Worm (Caenorhabditis elegans) whole organism, L4 larva: Measurements from ENCODE around the gene rps-18.

Experiments used
- F37D6.2 ChIP-seq: sonication (generic microtip); optimal IDR thresholded peaks from 2 replicates; lab custom pipeline; 2016; ENCODE audit warnings: mild to moderate bottlenecking, missing genetic modification characterization, missing compliant biosample characterization
- Y105C5A.15 ChIP-seq: fragments of 200-800 bp; sonication (Bioruptor generic); IDR thresholded peaks from 2 replicates; pipeline ENCODE4 v1.3.6; 2022; ENCODE audit warnings: missing genetic modification characterization, missing compliant biosample characterization
- ceh-82 ChIP-seq: sonication (generic microtip); optimal IDR thresholded peaks from 2 replicates; lab custom pipeline; 2017; ENCODE audit warnings: missing biosample characterization, missing genetic modification characterization
- nhr-25 ChIP-seq: sonication (generic microtip); optimal IDR thresholded peaks from 2 replicates; lab custom pipeline; 2017; ENCODE audit warnings: missing genetic modification characterization, mild to moderate bottlenecking, missing compliant biosample characterization, antibody characterized with exemption, moderate library complexity, borderline replicate concordance; ENCODE audit not compliant: insufficient read depth
- nhr-28 ChIP-seq: fragments of 150-350 bp; optimal IDR thresholded peaks from 2 replicates; lab custom pipeline; 2014; ENCODE audit warnings: missing biosample characterization, missing genetic modification characterization
- tra-1 ChIP-seq: fragments of 200-800 bp; sonication (Bioruptor generic); IDR thresholded peaks from 2 replicates; pipeline ENCODE4 v1.3.6; 2022; ENCODE audit warnings: missing genetic modification reagents, missing genetic modification characterization, missing compliant biosample characterization
- zag-1 ChIP-seq: fragments of 150-350 bp; optimal IDR thresholded peaks from 2 replicates; lab custom pipeline; 2014; ENCODE audit warnings: missing biosample characterization, missing genetic modification characterization
- zfp-3 ChIP-seq: fragments of 200-800 bp; sonication (Bioruptor generic); conservative IDR thresholded peaks from 2 replicates; pipeline ENCODE4 v1.3.6; 2022; ENCODE audit warnings: missing genetic modification reagents, missing genetic modification characterization, missing compliant biosample characterization

Gene rps-18

ce11 chrIV:14874926-14875570 is 49.6 kb downstream of the rps-18 start (continued):
- TF ChIP-seq ceh-82 (tag; lab: Kevin White, UChicago) (no peak), zfp-3 (GFP tag; lab: Robert Waterston, UW) (no peak), zag-1 (tag; lab: Kevin White, UChicago) (no peak), nhr-28 (tag; lab: Kevin White, UChicago) (peak; percentile 81), Y105C5A.15 (GFP tag; lab: Robert Waterston, UW) (0 out of 2 replicates have a peak, but pooled peaks have one; percentile 25), nhr-25 (tag; lab: Kevin White, UChicago) (no peak), tra-1 (GFP tag; lab: Robert Waterston, UW) (no peak), F37D6.2 (no peak)
- TF ChIP-seq, all 104 proteins: peak for 32
